Fruit fly (Drosophila melanogaster): Measurements from ENCODE around the gene Sos.

Gene Sos

dm6 chr2L:13778648-13779047 lies 35.0 kb upstream of the Sos start (continued):
- peak; percentile 30 for TF ChIP-seq CG10431 (GFP tag; optimal IDR thresholded peaks at IDR 0.05)
- TF ChIP-seq CG2712 (tag; optimal IDR thresholded peaks at IDR 0.05) = peak; percentile 56
- no peak for TF ChIP-seq crc (GFP tag; optimal IDR thresholded peaks at IDR 0.05)
- TF ChIP-seq C15 (GFP tag; IDR thresholded peaks at IDR 0.05) = no peak
- TF ChIP-seq ttk (GFP tag; IDR thresholded peaks at IDR 0.05) = peak; percentile 27; the same call in 1 of the 2 replicates
- TF ChIP-seq wek (GFP tag; optimal IDR thresholded peaks at IDR 0.05) = no peak
- TF ChIP-seq CG10979 (tag; optimal IDR thresholded peaks at IDR 0.05) = peak; percentile 67
- no peak for TF ChIP-seq Blimp-1 (GFP tag; optimal IDR thresholded peaks at IDR 0.05)
- no peak for TF ChIP-seq Dip2 (GFP tag; IDR thresholded peaks at IDR 0.05)
- peak; percentile 68 for TF ChIP-seq salm (tag; optimal IDR thresholded peaks at IDR 0.05)
- TF ChIP-seq HLHmδ (GFP tag; optimal IDR thresholded peaks at IDR 0.05) = no peak
- peak; percentile 18 for TF ChIP-seq Mad (GFP tag; optimal IDR thresholded peaks at IDR 0.05)
- peak; percentile 19 for TF ChIP-seq CG18619 (GFP tag; optimal IDR thresholded peaks at IDR 0.05)
- peak; percentile 48 for TF ChIP-seq Xbp1 (GFP tag; optimal IDR thresholded peaks at IDR 0.05)
- no peak for TF ChIP-seq sd (tag; optimal IDR thresholded peaks at IDR 0.05)
- TF ChIP-seq CG11696 (GFP tag; IDR thresholded peaks at IDR 0.05) = no peak
- TF ChIP-seq CG7987 (GFP tag; optimal IDR thresholded peaks at IDR 0.05) = no peak
- no peak for TF ChIP-seq chinmo (GFP tag; IDR thresholded peaks at IDR 0.05; ENCODE audit: partially characterized antibody)
- no peak for TF ChIP-seq trem (tag; optimal IDR thresholded peaks at IDR 0.05)
- TF ChIP-seq CG4282 (GFP tag; optimal IDR thresholded peaks at IDR 0.05) = no peak
- no peak for TF ChIP-seq CG4404 (GFP tag; IDR thresholded peaks at IDR 0.05)
- peak; percentile 24 for TF ChIP-seq Ets97D (GFP tag; optimal IDR thresholded peaks at IDR 0.05)
- peak; percentile 59 for TF ChIP-seq sisA (GFP tag; IDR thresholded peaks at IDR 0.05)
- 0 out of 2 replicates have a peak, but pooled peaks have one; percentile 13 for TF ChIP-seq Rx (GFP tag; IDR thresholded peaks at IDR 0.05)
- TF ChIP-seq Sox102F (GFP tag; optimal IDR thresholded peaks at IDR 0.05) = peak; percentile 80
- peak; percentile 30 for TF ChIP-seq Vsx1 (GFP tag; optimal IDR thresholded peaks at IDR 0.05)
- TF ChIP-seq CG31441 (GFP tag; IDR thresholded peaks at IDR 0.05) = peak; percentile 58; the same call in 1 of the 2 replicates
- no peak for TF ChIP-seq CG7745 (tag; optimal IDR thresholded peaks at IDR 0.05)
- no peak for TF ChIP-seq CG10959 (GFP tag; IDR thresholded peaks at IDR 0.05)
- no peak for TF ChIP-seq CG1832 (GFP tag; optimal IDR thresholded peaks at IDR 0.05)
- TF ChIP-seq CoRest (tag; optimal IDR thresholded peaks at IDR 0.05) = peak; percentile 82
- TF ChIP-seq HLH3B (GFP tag; IDR thresholded peaks at IDR 0.05) = peak; percentile 19; the same call in 1 of the 2 replicates
- no peak for TF ChIP-seq Gsc (GFP tag; IDR thresholded peaks at IDR 0.05)
- no peak for TF ChIP-seq Lhr (GFP tag; optimal IDR thresholded peaks at IDR 0.05)
- peak; percentile 75 for TF ChIP-seq CG17385 (GFP tag; optimal IDR thresholded peaks at IDR 0.05)
- no peak for TF ChIP-seq CG5180 (GFP tag; optimal IDR thresholded peaks at IDR 0.05)
- peak; percentile 20; the same call in 1 of the 2 replicates for TF ChIP-seq CG14441 (GFP tag; IDR thresholded peaks at IDR 0.05)
- no peak for TF ChIP-seq Stat92E (GFP tag; optimal IDR thresholded peaks at IDR 0.05)
- TF ChIP-seq CG17802 (tag; optimal IDR thresholded peaks at IDR 0.05) = no peak
- TF ChIP-seq CG9215 (GFP tag; IDR thresholded peaks at IDR 0.05) = no peak
- no peak for TF ChIP-seq D (optimal IDR thresholded peaks at IDR 0.05)
- peak; percentile 1 for TF ChIP-seq D (GFP tag; optimal IDR thresholded peaks at IDR 0.05)
- peak; percentile 19 for TF ChIP-seq HmgZ (tag; optimal IDR thresholded peaks at IDR 0.05)
- TF ChIP-seq CG12769 (tag; optimal IDR thresholded peaks at IDR 0.05) = no peak
- peak; percentile 32 for TF ChIP-seq gsb-n (tag; optimal IDR thresholded peaks at IDR 0.05)
- TF ChIP-seq ewg (GFP tag; optimal IDR thresholded peaks at IDR 0.05) = peak; percentile 55
- TF ChIP-seq ind (GFP tag; optimal IDR thresholded peaks at IDR 0.05) = peak; percentile 44
- TF ChIP-seq CG11723 (GFP tag; optimal IDR thresholded peaks at IDR 0.05) = no peak
- TF ChIP-seq CG32532 (GFP tag; IDR thresholded peaks at IDR 0.05) = peak; percentile 48
- TF ChIP-seq CG31365 (tag; optimal IDR thresholded peaks at IDR 0.05) = no peak
